Worm (Caenorhabditis elegans) whole organism, young adult: Measurements from ENCODE around the gene F01F1.2.

ENCODE experiments used
- B0035.1 ChIP-seq: sonication (generic microtip); optimal IDR thresholded peaks from 2 replicates; lab custom pipeline; 2016; ENCODE audit warnings: missing genetic modification characterization, mild to moderate bottlenecking, missing compliant biosample characterization, missing genotype, missing genetic modification reagents
- C17E4.6 ChIP-seq: fragments of 200-800 bp; sonication (Bioruptor generic); IDR thresholded peaks from 2 replicates; pipeline ENCODE4 v1.3.6; 2022; ENCODE audit warnings: missing genetic modification reagents, missing genetic modification characterization, missing compliant biosample characterization
- F33H1.4 ChIP-seq: fragments of 200-800 bp; sonication (Bioruptor generic); IDR thresholded peaks from 2 replicates; pipeline ENCODE4 v1.3.6; 2022; ENCODE audit warnings: missing genetic modification reagents, missing genetic modification characterization, missing compliant biosample characterization
- F57C9.4 ChIP-seq: sonication (generic microtip); optimal IDR thresholded peaks from 2 replicates; lab custom pipeline; 2017; ENCODE audit warnings: mild to moderate bottlenecking, missing genetic modification characterization, missing compliant biosample characterization
- ZK185.1 ChIP-seq: sonication (generic microtip); optimal IDR thresholded peaks from 2 replicates; lab custom pipeline; 2016; ENCODE audit warnings: mild to moderate bottlenecking, missing genetic modification characterization, missing compliant biosample characterization; ENCODE audit not compliant: poor library complexity, severe bottlenecking
- attf-5 ChIP-seq: fragments of 200-800 bp; sonication (Bioruptor generic); optimal IDR thresholded peaks from 2 replicates; lab custom pipeline; 2018; ENCODE audit warnings: mild to moderate bottlenecking, missing genetic modification characterization, missing compliant biosample characterization
- ccch-3 ChIP-seq: fragments of 200-800 bp; sonication (Bioruptor generic); optimal IDR thresholded peaks from 2 replicates; lab custom pipeline; 2018; ENCODE audit warnings: mild to moderate bottlenecking, missing genetic modification characterization, missing compliant biosample characterization
- cebp-1 ChIP-seq, 2 experiments: fragments of 200-800 bp in 1 of 2; sonication (Bioruptor generic) in 1 of 2; sonication (generic microtip) in 1 of 2; IDR thresholded peaks in 1 of 2; optimal IDR thresholded peaks in 1 of 2; 2 replicates each; pipeline versions ENCODE4 v1.3.6 to Lab custom; 2017 to 2022; ENCODE audit warnings: missing compliant biosample characterization in 2 of 2, missing genetic modification characterization in 2 of 2, mild to moderate bottlenecking in 1 of 2, missing genetic modification reagents in 1 of 2, moderate library complexity in 1 of 2
- ceh-79 ChIP-seq: sonication (generic microtip); optimal IDR thresholded peaks from 2 replicates; lab custom pipeline; 2017; ENCODE audit warnings: mild to moderate bottlenecking, missing genetic modification characterization, missing compliant biosample characterization
- chd-7 ChIP-seq: sonication (generic microtip); optimal IDR thresholded peaks from 2 replicates; lab custom pipeline; 2016; ENCODE audit warnings: mild to moderate bottlenecking, missing genetic modification characterization, moderate library complexity, missing compliant biosample characterization
- dpff-1 ChIP-seq: sonication (generic microtip); optimal IDR thresholded peaks from 2 replicates; lab custom pipeline; 2017; ENCODE audit warnings: mild to moderate bottlenecking, missing genetic modification characterization, missing compliant biosample characterization
- efl-1 ChIP-seq: fragments of 150-350 bp; optimal IDR thresholded peaks from 2 replicates; lab custom pipeline; 2014; ENCODE audit warnings: missing biosample characterization, missing genetic modification reagents, missing genetic modification characterization
- fkh-3 ChIP-seq: sonication (generic microtip); optimal IDR thresholded peaks from 2 replicates; lab custom pipeline; 2016; ENCODE audit warnings: mild to moderate bottlenecking, missing genetic modification characterization, missing compliant biosample characterization
- hlh-12 ChIP-seq: sonication (generic microtip); optimal IDR thresholded peaks from 2 replicates; lab custom pipeline; 2016; ENCODE audit warnings: missing genetic modification characterization, missing compliant biosample characterization
- hmg-1.2 ChIP-seq: fragments of 200-800 bp; sonication (Bioruptor generic); IDR thresholded peaks from 2 replicates; pipeline ENCODE4 v1.3.6; 2022; ENCODE audit warnings: missing genetic modification reagents, missing genetic modification characterization, missing compliant biosample characterization
- hmg-20 ChIP-seq: fragments of 200-800 bp; sonication (Bioruptor generic); IDR thresholded peaks from 2 replicates; pipeline ENCODE4 v1.3.6; 2022; ENCODE audit warnings: missing genetic modification reagents, missing genetic modification characterization, missing compliant biosample characterization
- let-526 ChIP-seq: fragments of 200-800 bp; sonication (Bioruptor generic); IDR thresholded peaks from 2 replicates; pipeline ENCODE4 v1.3.6; 2022; ENCODE audit warnings: missing genetic modification reagents, missing genetic modification characterization, missing compliant biosample characterization
- lin-54 ChIP-seq: fragments of 200-800 bp; sonication (Bioruptor generic); optimal IDR thresholded peaks from 2 replicates; lab custom pipeline; 2018; ENCODE audit warnings: mild to moderate bottlenecking, missing genetic modification characterization, missing compliant biosample characterization
- madf-6 ChIP-seq: fragments of 200-800 bp; sonication (Bioruptor generic); IDR thresholded peaks from 2 replicates; pipeline ENCODE4 v1.3.6; 2022; ENCODE audit warnings: missing genetic modification reagents, missing genetic modification characterization, missing compliant biosample characterization
- nfyb-1 ChIP-seq: fragments of 200-800 bp; sonication (Bioruptor generic); IDR thresholded peaks from 2 replicates; pipeline ENCODE4 v1.3.6; 2022; ENCODE audit warnings: missing genetic modification reagents, missing genetic modification characterization, missing compliant biosample characterization
- nhr-120 ChIP-seq: fragments of 200-800 bp; sonication (Bioruptor generic); IDR thresholded peaks from 2 replicates; pipeline ENCODE4 v1.3.6; 2022; ENCODE audit warnings: missing genetic modification characterization, missing compliant biosample characterization
- nhr-27 ChIP-seq: fragments of 200-800 bp; sonication (Bioruptor generic); optimal IDR thresholded peaks from 2 replicates; lab custom pipeline; 2018; ENCODE audit warnings: mild to moderate bottlenecking, missing genetic modification characterization, moderate library complexity, missing compliant biosample characterization
- nhr-80 ChIP-seq: sonication (generic microtip); optimal IDR thresholded peaks from 2 replicates; lab custom pipeline; 2016; ENCODE audit warnings: missing genetic modification characterization, missing compliant biosample characterization
- pbrm-1 ChIP-seq: fragments of 200-800 bp; sonication (Bioruptor generic); IDR thresholded peaks from 2 replicates; pipeline ENCODE4 v1.3.6; 2022; ENCODE audit warnings: missing genetic modification reagents, missing genetic modification characterization, missing compliant biosample characterization
- pha-4 ChIP-seq: fragments of 150-350 bp; sonication (generic microtip); optimal IDR thresholded peaks from 2 replicates; lab custom pipeline; 2014; ENCODE audit warnings: missing biosample characterization, missing genetic modification reagents, missing genetic modification characterization
- snpc-1.1 ChIP-seq: sonication (generic microtip); optimal IDR thresholded peaks from 2 replicates; lab custom pipeline; 2017; ENCODE audit warnings: missing genetic modification characterization, mild to moderate bottlenecking, missing compliant biosample characterization, antibody characterized with exemption, moderate library complexity, missing genotype, missing genetic modification reagents; ENCODE audit not compliant: insufficient read depth
- somi-1 ChIP-seq: fragments of 200-800 bp; sonication (Bioruptor generic); optimal IDR thresholded peaks from 2 replicates; lab custom pipeline; 2018; ENCODE audit warnings: mild to moderate bottlenecking, missing genetic modification characterization, missing compliant biosample characterization
- unc-62 ChIP-seq: fragments of 150-350 bp; optimal IDR thresholded peaks from 2 replicates; lab custom pipeline; 2014; ENCODE audit warnings: missing biosample characterization, missing genetic modification reagents, missing genetic modification characterization
- xnd-1 ChIP-seq: sonication (generic microtip); optimal IDR thresholded peaks from 2 replicates; lab custom pipeline; 2016; ENCODE audit warnings: missing genotype, missing genetic modification reagents, missing genetic modification characterization, missing compliant biosample characterization

The F01F1.2 gene

DNA sequence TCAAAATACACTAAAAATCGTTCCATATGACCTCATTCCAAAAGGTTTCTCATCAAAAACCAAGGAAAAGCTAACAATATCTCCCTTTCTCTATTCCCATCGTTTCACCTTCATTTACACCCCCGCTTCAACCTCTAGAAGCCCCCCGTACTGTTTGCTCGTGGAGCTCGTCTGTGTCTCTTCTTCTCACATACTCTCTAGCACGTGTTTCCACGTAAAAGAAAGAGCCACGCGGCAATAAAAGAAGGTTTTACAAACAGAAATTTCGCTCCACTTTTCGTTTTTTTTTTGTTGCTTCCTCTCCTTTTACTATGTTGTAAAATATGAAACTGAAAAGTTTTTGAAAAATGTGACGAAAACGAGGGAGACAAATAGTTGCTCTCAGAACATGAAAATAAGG, 14.6 kb downstream of the F01F1.2 start:
- peak; percentile 63 for TF ChIP-seq pha-4 (tag; lab: Kevin White, UChicago)
- no peak for TF ChIP-seq dpff-1

DNA sequence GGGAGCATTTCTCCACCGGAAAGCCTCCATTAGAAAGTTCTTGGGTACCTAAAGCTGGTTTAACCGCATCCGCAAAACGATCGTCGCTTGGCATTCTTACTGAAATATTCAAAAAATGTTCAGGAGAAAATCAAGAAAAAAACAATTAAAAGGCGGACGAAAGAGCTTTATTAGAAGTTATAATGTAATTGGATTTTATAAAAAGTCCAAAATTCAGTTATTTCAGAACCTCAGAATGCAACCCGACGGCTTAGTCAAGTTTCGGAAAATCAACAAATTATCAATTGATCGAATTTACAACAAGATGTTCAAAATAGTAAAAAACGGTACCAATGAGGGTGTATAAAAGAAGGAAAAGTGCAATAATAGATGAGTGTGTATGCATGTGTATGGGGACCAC, 17.6 kb downstream of the F01F1.2 start, which contains the start of gene pxl-1:
Gene pxl-1, minus strand, starts transcription at position 101 of the 400 bp plus-strand sequence.
- TF ChIP-seq C17E4.6 (GFP tag; lab: Robert Waterston, UW) (no peak), cebp-1 (GFP tag; IDR thresholded peaks at IDR 0.05; lab: Robert Waterston, UW) (no peak), cebp-1 (tag; optimal IDR thresholded peaks at IDR 0.05; lab: Kevin White, UChicago) (no peak), chd-7 (tag; lab: Kevin White, UChicago) (no peak), attf-5 (no peak), madf-6 (no peak)

ce11 chrIII:5897468-5897867, 19.1 kb downstream of the F01F1.2 start:
- no peak for TF ChIP-seq madf-6
- TF ChIP-seq efl-1 (GFP tag; lab: Kevin White, UChicago), result peak; percentile 30
- TF ChIP-seq pbrm-1 (GFP tag; lab: Robert Waterston, UW), result no peak
- TF ChIP-seq, all 124 proteins: peak for 1

ce11 chrIII:5898631-5899030, 20.3 kb downstream of the F01F1.2 start:
- TF ChIP-seq F57C9.4 (tag; lab: Kevin White, UChicago) (no peak), hmg-20 (no peak), nfyb-1 (GFP tag; lab: Robert Waterston, UW) (no peak), fkh-3 (no peak), let-526 (GFP tag; lab: Robert Waterston, UW) (no peak), B0035.1 (tag; lab: Kevin White, UChicago) (no peak), nhr-27 (tag; lab: Kevin White, UChicago) (no peak), ZK185.1 (no peak)

DNA sequence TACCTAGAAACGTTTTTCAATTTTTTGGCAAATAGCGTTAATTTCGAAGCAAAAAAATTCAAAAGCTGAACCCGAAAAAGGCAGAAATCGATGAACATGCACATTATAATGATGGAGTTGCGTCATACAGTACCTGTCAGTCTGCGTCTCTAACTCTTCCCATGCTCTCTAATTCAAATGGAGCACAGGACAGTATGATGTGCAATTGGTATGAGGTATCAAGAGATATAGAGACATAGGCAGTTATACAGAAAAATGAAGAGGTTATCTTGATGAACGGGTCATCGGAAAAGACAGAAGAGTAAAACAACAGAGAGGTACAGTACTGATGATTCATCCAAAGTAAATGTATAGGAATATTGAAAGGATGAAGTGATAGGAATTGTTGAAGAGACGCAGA, 22.4 kb downstream of the F01F1.2 start:
- TF ChIP-seq nhr-120 (GFP tag; lab: Robert Waterston, UW) (no peak), hmg-1.2 (peak; percentile 61; the same call in 1 of the 2 replicates), unc-62 (no peak), nhr-80 (tag; lab: Kevin White, UChicago) (peak; percentile 28)

DNA sequence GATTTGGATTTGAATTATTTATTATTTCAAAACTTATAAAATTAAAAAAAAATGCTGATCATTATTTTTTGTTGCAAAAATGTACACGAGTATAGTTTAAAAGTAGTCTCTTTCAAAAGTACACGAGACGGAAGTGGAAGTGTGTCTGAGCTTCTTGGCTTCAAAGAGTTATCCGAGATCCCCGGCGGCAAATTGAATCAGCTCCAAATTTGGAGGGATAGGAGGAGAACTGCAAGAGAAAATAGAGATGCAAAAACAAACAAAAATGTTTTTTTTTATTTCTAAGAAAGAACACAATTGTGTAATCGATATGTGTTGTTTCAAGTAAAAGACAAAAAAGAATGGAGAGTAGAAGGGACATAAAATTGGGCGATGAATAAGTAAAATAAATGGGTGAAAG, 24.2 kb downstream of the F01F1.2 start:
- TF ChIP-seq F33H1.4 (GFP tag; lab: Robert Waterston, UW) (no peak), hlh-12 (tag; lab: Kevin White, UChicago) (no peak), xnd-1 (tag; lab: Kevin White, UChicago) (no peak), lin-54 (GFP tag; lab: Kevin White, UChicago) (no peak), pbrm-1 (GFP tag; lab: Robert Waterston, UW) (no peak), somi-1 (GFP tag; lab: Kevin White, UChicago) (no peak), ceh-79 (tag; lab: Kevin White, UChicago) (no peak), cebp-1 (GFP tag; IDR thresholded peaks at IDR 0.05; lab: Robert Waterston, UW) (no peak), cebp-1 (tag; optimal IDR thresholded peaks at IDR 0.05; lab: Kevin White, UChicago) (no peak)

DNA sequence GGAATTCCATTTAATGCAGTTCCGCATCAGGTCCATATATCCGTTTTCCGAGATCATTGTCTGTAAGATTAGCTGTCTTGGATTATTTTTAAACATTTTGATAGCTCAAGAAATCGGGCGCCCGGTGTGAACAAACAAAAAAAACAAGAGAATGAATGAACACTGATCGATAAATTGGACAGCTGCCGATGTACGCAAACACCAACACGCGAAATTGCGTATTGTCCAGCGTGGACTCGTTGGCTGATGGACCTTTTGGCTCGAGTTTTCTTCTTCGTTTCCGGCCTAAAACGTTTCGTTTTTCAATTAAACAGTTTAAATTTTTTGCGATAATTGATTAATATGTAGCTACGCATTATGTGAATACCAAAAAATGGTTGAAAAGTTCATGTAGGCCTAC, 27.7 kb downstream of the F01F1.2 start, which contains the start of gene dpff-1:
Gene dpff-1, minus strand, starts transcription at position 288 of the 400 bp plus-strand sequence.
- TF ChIP-seq snpc-1.1 (tag; lab: Kevin White, UChicago) (no peak), F33H1.4 (GFP tag; lab: Robert Waterston, UW) (peak; percentile 19; the same call in 1 of the 2 replicates), nfyb-1 (GFP tag; lab: Robert Waterston, UW) (0 out of 2 replicates have a peak, but pooled peaks have one; percentile 27), ccch-3 (GFP tag; lab: Kevin White, UChicago) (no peak), hmg-1.2 (peak; percentile 19; the same call in 1 of the 2 replicates)
